Worm (Caenorhabditis elegans) whole organism, young adult: ENCODE results near the gene Y67D2.2.

Source experiments
- B0261.1 ChIP-seq: sonication (generic microtip); optimal IDR thresholded peaks from 2 replicates; lab custom pipeline; 2016; ENCODE audit warnings: mild to moderate bottlenecking, missing genetic modification characterization, moderate library complexity, missing compliant biosample characterization
- C06A6.2 ChIP-seq: fragments of 200-800 bp; sonication (Bioruptor generic); conservative IDR thresholded peaks from 2 replicates; pipeline ENCODE4 v1.3.6; 2022; ENCODE audit warnings: missing genetic modification characterization, missing compliant biosample characterization
- C17E4.6 ChIP-seq: fragments of 200-800 bp; sonication (Bioruptor generic); IDR thresholded peaks from 2 replicates; pipeline ENCODE4 v1.3.6; 2022; ENCODE audit warnings: missing genetic modification reagents, missing genetic modification characterization, missing compliant biosample characterization
- D2030.7 ChIP-seq: fragments of 200-800 bp; sonication (Bioruptor generic); IDR thresholded peaks from 2 replicates; pipeline ENCODE4 v1.3.6; 2022; ENCODE audit warnings: missing genetic modification reagents, missing genetic modification characterization, missing compliant biosample characterization
- F10E7.11 ChIP-seq: sonication (generic microtip); optimal IDR thresholded peaks from 2 replicates; lab custom pipeline; 2017; ENCODE audit warnings: mild to moderate bottlenecking, missing genetic modification characterization, moderate library complexity, missing compliant biosample characterization
- F33H1.4 ChIP-seq: fragments of 200-800 bp; sonication (Bioruptor generic); IDR thresholded peaks from 2 replicates; pipeline ENCODE4 v1.3.6; 2022; ENCODE audit warnings: missing genetic modification reagents, missing genetic modification characterization, missing compliant biosample characterization
- F52B5.7 ChIP-seq: sonication (generic microtip); optimal IDR thresholded peaks from 2 replicates; lab custom pipeline; 2016; ENCODE audit warnings: mild to moderate bottlenecking, missing genetic modification characterization, missing compliant biosample characterization
- F55B11.4 ChIP-seq: sonication (generic microtip); optimal IDR thresholded peaks from 2 replicates; lab custom pipeline; 2016; ENCODE audit warnings: missing compliant biosample characterization, missing genetic modification characterization, borderline replicate concordance; ENCODE audit not compliant: insufficient read depth
- K12H6.12 ChIP-seq: fragments of 200-800 bp; sonication (Bioruptor generic); optimal IDR thresholded peaks from 2 replicates; lab custom pipeline; 2018; ENCODE audit warnings: mild to moderate bottlenecking, missing genetic modification characterization, missing compliant biosample characterization
- Y53F4B.3 ChIP-seq: fragments of 200-800 bp; sonication (Bioruptor generic); IDR thresholded peaks from 2 replicates; pipeline ENCODE4 v1.3.6; 2022; ENCODE audit warnings: missing genetic modification reagents, missing genetic modification characterization, missing compliant biosample characterization
- Y79H2A.3 ChIP-seq: fragments of 200-800 bp; sonication (Bioruptor generic); conservative IDR thresholded peaks from 2 replicates; pipeline ENCODE4 v1.3.6; 2022; ENCODE audit warnings: missing genetic modification reagents, missing genetic modification characterization, missing compliant biosample characterization
- ZK185.1 ChIP-seq: sonication (generic microtip); optimal IDR thresholded peaks from 2 replicates; lab custom pipeline; 2016; ENCODE audit warnings: mild to moderate bottlenecking, missing genetic modification characterization, missing compliant biosample characterization; ENCODE audit not compliant: poor library complexity, severe bottlenecking
- akir-1 ChIP-seq: fragments of 200-800 bp; sonication (Bioruptor generic); optimal IDR thresholded peaks from 2 replicates; lab custom pipeline; 2018; ENCODE audit warnings: mild to moderate bottlenecking, missing genetic modification characterization, moderate library complexity, missing compliant biosample characterization
- attf-3 ChIP-seq: fragments of 200-800 bp; sonication (Bioruptor generic); conservative IDR thresholded peaks from 2 replicates; pipeline ENCODE4 v1.3.6; 2022; ENCODE audit warnings: missing genetic modification reagents, missing genetic modification characterization, missing compliant biosample characterization
- attf-5 ChIP-seq: fragments of 200-800 bp; sonication (Bioruptor generic); optimal IDR thresholded peaks from 2 replicates; lab custom pipeline; 2018; ENCODE audit warnings: mild to moderate bottlenecking, missing genetic modification characterization, missing compliant biosample characterization
- ceh-91 ChIP-seq: fragments of 200-800 bp; sonication (Bioruptor generic); IDR thresholded peaks from 2 replicates; pipeline ENCODE4 v1.3.6; 2022; ENCODE audit warnings: missing genetic modification reagents, missing genetic modification characterization, missing compliant biosample characterization
- chd-7 ChIP-seq: sonication (generic microtip); optimal IDR thresholded peaks from 2 replicates; lab custom pipeline; 2016; ENCODE audit warnings: mild to moderate bottlenecking, missing genetic modification characterization, moderate library complexity, missing compliant biosample characterization
- die-1 ChIP-seq: sonication (generic microtip); optimal IDR thresholded peaks from 2 replicates; lab custom pipeline; 2016; ENCODE audit warnings: missing genotype, mild to moderate bottlenecking, missing genetic modification characterization, missing compliant biosample characterization
- him-1 ChIP-seq: sonication (generic microtip); optimal IDR thresholded peaks from 2 replicates; lab custom pipeline; 2016; ENCODE audit warnings: missing genotype, missing genetic modification reagents, missing genetic modification characterization, missing compliant biosample characterization
- hmg-20 ChIP-seq: fragments of 200-800 bp; sonication (Bioruptor generic); IDR thresholded peaks from 2 replicates; pipeline ENCODE4 v1.3.6; 2022; ENCODE audit warnings: missing genetic modification reagents, missing genetic modification characterization, missing compliant biosample characterization
- hsf-1 ChIP-seq: fragments of 200-800 bp; sonication (Bioruptor generic); IDR thresholded peaks from 2 replicates; pipeline ENCODE4 v1.3.6; 2022; ENCODE audit warnings: missing genetic modification reagents, missing genetic modification characterization, missing compliant biosample characterization
- lag-1 ChIP-seq: fragments of 200-800 bp; sonication (Bioruptor generic); IDR thresholded peaks from 2 replicates; pipeline ENCODE4 v1.3.6; 2022; ENCODE audit warnings: missing genetic modification reagents, missing genetic modification characterization, missing compliant biosample characterization
- let-607 ChIP-seq, 2 experiments: fragments of 200-800 bp in 1 of 2; sonication (Bioruptor generic) in 1 of 2; sonication (generic microtip) in 1 of 2; optimal IDR thresholded peaks; 2 replicates each; lab custom pipeline; 2016 to 2018; ENCODE audit warnings: mild to moderate bottlenecking in 2 of 2, missing compliant biosample characterization in 2 of 2, missing genetic modification characterization in 2 of 2, moderate library complexity in 2 of 2, missing genotype in 1 of 2
- lin-26 ChIP-seq: fragments of 200-800 bp; sonication (Bioruptor generic); IDR thresholded peaks from 2 replicates; pipeline ENCODE4 v1.3.6; 2022; ENCODE audit warnings: missing genetic modification reagents, missing genetic modification characterization, missing compliant biosample characterization
- lin-40 ChIP-seq: sonication (generic microtip); optimal IDR thresholded peaks from 2 replicates; lab custom pipeline; 2016; ENCODE audit warnings: missing genetic modification characterization, mild to moderate bottlenecking, missing compliant biosample characterization, missing genotype, missing genetic modification reagents
- lir-1 ChIP-seq: fragments of 200-800 bp; sonication (Bioruptor generic); conservative IDR thresholded peaks from 2 replicates; pipeline ENCODE4 v1.3.6; 2022; ENCODE audit warnings: missing genetic modification reagents, missing genetic modification characterization, missing compliant biosample characterization
- lsl-1 ChIP-seq: fragments of 200-800 bp; sonication (Bioruptor generic); optimal IDR thresholded peaks from 2 replicates; lab custom pipeline; 2018; ENCODE audit warnings: mild to moderate bottlenecking, missing genetic modification characterization, moderate library complexity, missing compliant biosample characterization
- lsy-27 ChIP-seq: sonication (generic microtip); optimal IDR thresholded peaks from 2 replicates; lab custom pipeline; 2017; ENCODE audit warnings: missing genetic modification characterization, mild to moderate bottlenecking, missing compliant biosample characterization, antibody characterized with exemption, missing genotype, borderline replicate concordance; ENCODE audit not compliant: insufficient read depth
- madf-10 ChIP-seq: sonication (generic microtip); optimal IDR thresholded peaks from 2 replicates; lab custom pipeline; 2016; ENCODE audit warnings: mild to moderate bottlenecking, missing genetic modification characterization, missing compliant biosample characterization
- mel-28 ChIP-seq: sonication (generic microtip); optimal IDR thresholded peaks from 2 replicates; lab custom pipeline; 2016; ENCODE audit warnings: borderline replicate concordance, mild to moderate bottlenecking, missing genetic modification characterization, missing compliant biosample characterization
- nfya-2 ChIP-seq: fragments of 200-800 bp; sonication (Bioruptor generic); IDR thresholded peaks from 2 replicates; pipeline ENCODE4 v1.3.6; 2022; ENCODE audit warnings: missing genetic modification reagents, missing genetic modification characterization, missing compliant biosample characterization
- nhr-179 ChIP-seq: sonication (generic microtip); optimal IDR thresholded peaks from 2 replicates; lab custom pipeline; 2016; ENCODE audit warnings: mild to moderate bottlenecking, missing genetic modification characterization, missing compliant biosample characterization
- nhr-27 ChIP-seq: fragments of 200-800 bp; sonication (Bioruptor generic); optimal IDR thresholded peaks from 2 replicates; lab custom pipeline; 2018; ENCODE audit warnings: mild to moderate bottlenecking, missing genetic modification characterization, moderate library complexity, missing compliant biosample characterization
- nhr-80 ChIP-seq: sonication (generic microtip); optimal IDR thresholded peaks from 2 replicates; lab custom pipeline; 2016; ENCODE audit warnings: missing genetic modification characterization, missing compliant biosample characterization
- pha-4 ChIP-seq: fragments of 150-350 bp; sonication (generic microtip); optimal IDR thresholded peaks from 2 replicates; lab custom pipeline; 2014; ENCODE audit warnings: missing biosample characterization, missing genetic modification reagents, missing genetic modification characterization
- repo-1 ChIP-seq: sonication (generic microtip); optimal IDR thresholded peaks from 2 replicates; lab custom pipeline; 2017; ENCODE audit warnings: mild to moderate bottlenecking, missing genetic modification characterization, missing compliant biosample characterization
- sea-2 ChIP-seq: fragments of 200-800 bp; sonication (Bioruptor generic); IDR thresholded peaks from 2 replicates; pipeline ENCODE4 v1.3.6; 2022; ENCODE audit warnings: missing genetic modification characterization, missing compliant biosample characterization
- snpc-3.4 ChIP-seq: sonication (generic microtip); optimal IDR thresholded peaks from 2 replicates; lab custom pipeline; 2017; ENCODE audit warnings: missing genetic modification characterization, mild to moderate bottlenecking, missing compliant biosample characterization, antibody characterized with exemption, moderate library complexity, missing genotype, missing genetic modification reagents
- tlf-1 ChIP-seq: fragments of 200-800 bp; sonication (Bioruptor generic); optimal IDR thresholded peaks from 2 replicates; lab custom pipeline; 2018; ENCODE audit warnings: mild to moderate bottlenecking, missing genetic modification characterization, missing compliant biosample characterization
- xnd-1 ChIP-seq: sonication (generic microtip); optimal IDR thresholded peaks from 2 replicates; lab custom pipeline; 2016; ENCODE audit warnings: missing genotype, missing genetic modification reagents, missing genetic modification characterization, missing compliant biosample characterization
- zfh-2 ChIP-seq: fragments of 200-800 bp; sonication (Bioruptor generic); conservative IDR thresholded peaks from 2 replicates; pipeline ENCODE4 v1.3.6; 2022; ENCODE audit warnings: missing genetic modification reagents, missing genetic modification characterization, missing compliant biosample characterization
- ztf-22 ChIP-seq: fragments of 200-800 bp; sonication (Bioruptor generic); optimal IDR thresholded peaks from 2 replicates; lab custom pipeline; 2018; ENCODE audit warnings: mild to moderate bottlenecking, missing genetic modification characterization, moderate library complexity, missing compliant biosample characterization
- ztf-6 ChIP-seq: fragments of 200-800 bp; sonication (Bioruptor generic); IDR thresholded peaks from 2 replicates; pipeline ENCODE4 v1.3.6; 2022; ENCODE audit warnings: missing genetic modification reagents, missing genetic modification characterization, missing compliant biosample characterization

Gene Y67D2.2

ce11 chrIII:1579001-1579400 lies 20.4 kb downstream of the Y67D2.2 start:
- TF ChIP-seq zfh-2 = peak; percentile 54; the same call in 1 of the 2 replicates
- TF ChIP-seq ztf-22 (GFP tag; lab: Kevin White, UChicago) = no peak

ce11 chrIII:1580142-1580541 lies 21.5 kb downstream of the Y67D2.2 start:
- TF ChIP-seq snpc-3.4 (tag; lab: Kevin White, UChicago) = no peak
- no peak for TF ChIP-seq K12H6.12
- TF ChIP-seq nhr-80 (tag; lab: Kevin White, UChicago) = no peak
- TF ChIP-seq akir-1 (GFP tag; lab: Kevin White, UChicago) = no peak
- no peak for TF ChIP-seq ztf-6 (GFP tag; lab: Robert Waterston, UW)
- no peak for TF ChIP-seq B0261.1 (tag; lab: Kevin White, UChicago)
- TF ChIP-seq C17E4.6 = no peak
- no peak for TF ChIP-seq nhr-179
- no peak for TF ChIP-seq repo-1 (tag; lab: Kevin White, UChicago)
- TF ChIP-seq sea-2 = no peak
- TF ChIP-seq lsl-1 (GFP tag; lab: Kevin White, UChicago) = no peak
- TF ChIP-seq F55B11.4 (tag; lab: Kevin White, UChicago) = no peak
- TF ChIP-seq hsf-1 = no peak
- TF ChIP-seq lsy-27 (tag; lab: Kevin White, UChicago) = no peak
- TF ChIP-seq F52B5.7 (tag; lab: Kevin White, UChicago) = no peak

ce11 chrIII:1583529-1583928 lies 24.9 kb downstream of the Y67D2.2 start:
- no peak for TF ChIP-seq ZK185.1 (tag; lab: Kevin White, UChicago)
- no peak for TF ChIP-seq Y79H2A.3 (GFP tag; lab: Robert Waterston, UW)
- no peak for TF ChIP-seq F33H1.4
- no peak for TF ChIP-seq hmg-20 (GFP tag; lab: Robert Waterston, UW)
- no peak for TF ChIP-seq nhr-27 (tag; lab: Kevin White, UChicago)
- TF ChIP-seq lin-26 (GFP tag; lab: Robert Waterston, UW) = no peak
- no peak for TF ChIP-seq D2030.7 (GFP tag; lab: Robert Waterston, UW)
- TF ChIP-seq lir-1 (GFP tag; lab: Robert Waterston, UW) = no peak
- TF ChIP-seq ceh-91 = no peak

- TF ChIP-seq D2030.7 (GFP tag; lab: Robert Waterston, UW) (no peak), him-1 (tag; lab: Kevin White, UChicago) (no peak), madf-10 (tag; lab: Kevin White, UChicago) (no peak), pha-4 (tag; lab: Kevin White, UChicago) (no peak), xnd-1 (no peak), attf-5 (no peak), attf-3 (GFP tag; lab: Robert Waterston, UW) (no peak), lin-26 (GFP tag; lab: Robert Waterston, UW) (no peak), C06A6.2 (GFP tag; lab: Robert Waterston, UW) (no peak), F10E7.11 (tag; lab: Kevin White, UChicago) (no peak), chd-7 (no peak), lin-40 (no peak), tlf-1 (GFP tag; lab: Kevin White, UChicago) (no peak), let-607 (tag; optimal IDR thresholded peaks at IDR 0.05; lab: Kevin White, UChicago) (no peak), lag-1 (GFP tag; lab: Robert Waterston, UW) (no peak), Y53F4B.3 (no peak), nfya-2 (GFP tag; lab: Robert Waterston, UW) (no peak), lsy-27 (tag; lab: Kevin White, UChicago) (no peak), mel-28 (tag; lab: Kevin White, UChicago) (no peak), die-1 (no peak)
- TF ChIP-seq, all 124 proteins: peak for 0
Measured at ce11 chrIII:1584216-1584715, 25.7 kb downstream of the Y67D2.2 start.
